Worm (Caenorhabditis elegans) whole organism, young adult: Measurements from ENCODE around the gene nhr-152.
A peak's percentile ranks its signal among the peaks of the same experiment; 100 is the strongest.

Experiments
- B0261.1 ChIP-seq: sonication (generic microtip); optimal IDR thresholded peaks from 2 replicates; lab custom pipeline; 2016; ENCODE audit warnings: mild to moderate bottlenecking, missing genetic modification characterization, moderate library complexity, missing compliant biosample characterization
- F22D6.2 ChIP-seq: sonication (generic microtip); optimal IDR thresholded peaks from 2 replicates; lab custom pipeline; 2016; ENCODE audit warnings: mild to moderate bottlenecking, missing genetic modification characterization, missing compliant biosample characterization
- F37B4.10 ChIP-seq: fragments of 200-800 bp; sonication (Bioruptor generic); IDR thresholded peaks from 2 replicates; pipeline ENCODE4 v1.3.6; 2022; ENCODE audit warnings: missing genetic modification characterization, missing compliant biosample characterization
- F39B2.1 ChIP-seq: fragments of 200-800 bp; sonication (Bioruptor generic); IDR thresholded peaks from 2 replicates; pipeline ENCODE4 v1.3.6; 2022; ENCODE audit warnings: missing genetic modification reagents, missing genetic modification characterization, missing compliant biosample characterization
- F55B11.4 ChIP-seq: sonication (generic microtip); optimal IDR thresholded peaks from 2 replicates; lab custom pipeline; 2016; ENCODE audit warnings: missing compliant biosample characterization, missing genetic modification characterization, borderline replicate concordance; ENCODE audit not compliant: insufficient read depth
- F57A8.1 ChIP-seq: fragments of 200-800 bp; sonication (Bioruptor generic); optimal IDR thresholded peaks from 2 replicates; lab custom pipeline; 2018; ENCODE audit warnings: mild to moderate bottlenecking, missing genetic modification characterization, moderate library complexity, missing compliant biosample characterization
- K11D2.4 ChIP-seq: fragments of 200-800 bp; sonication (Bioruptor generic); IDR thresholded peaks from 2 replicates; pipeline ENCODE4 v1.3.6; 2022; ENCODE audit warnings: missing genetic modification reagents, missing genetic modification characterization, missing compliant biosample characterization
- T26A5.8 ChIP-seq: sonication (generic microtip); optimal IDR thresholded peaks from 2 replicates; lab custom pipeline; 2016; ENCODE audit warnings: missing genetic modification characterization, missing compliant biosample characterization
- Y53G8AR.9 ChIP-seq: fragments of 200-800 bp; sonication (Bioruptor generic); conservative IDR thresholded peaks from 2 replicates; pipeline ENCODE4 v1.3.6; 2022; ENCODE audit warnings: missing genetic modification reagents, missing genetic modification characterization, missing compliant biosample characterization
- Y56A3A.18 ChIP-seq: fragments of 200-800 bp; sonication (Bioruptor generic); IDR thresholded peaks from 2 replicates; pipeline ENCODE4 v1.3.6; 2022; ENCODE audit warnings: missing genetic modification reagents, missing genetic modification characterization, missing compliant biosample characterization
- ZK185.1 ChIP-seq: sonication (generic microtip); optimal IDR thresholded peaks from 2 replicates; lab custom pipeline; 2016; ENCODE audit warnings: mild to moderate bottlenecking, missing genetic modification characterization, missing compliant biosample characterization; ENCODE audit not compliant: poor library complexity, severe bottlenecking
- akir-1 ChIP-seq: fragments of 200-800 bp; sonication (Bioruptor generic); optimal IDR thresholded peaks from 2 replicates; lab custom pipeline; 2018; ENCODE audit warnings: mild to moderate bottlenecking, missing genetic modification characterization, moderate library complexity, missing compliant biosample characterization
- ama-1 ChIP-seq, 3 experiments: fragments of 150-350 bp in 1 of 3; sonication (generic microtip) in 2 of 3; optimal IDR thresholded peaks; 2 replicates each; lab custom pipeline; 2014 to 2018; ENCODE audit warnings: missing biosample characterization in 2 of 3, missing genetic modification characterization in 2 of 3, missing genetic modification reagents in 2 of 3
- aptf-3 ChIP-seq: fragments of 200-800 bp; sonication (Bioruptor generic); IDR thresholded peaks from 2 replicates; pipeline ENCODE4 v1.3.6; 2022; ENCODE audit warnings: missing genetic modification characterization, missing compliant biosample characterization
- attf-3 ChIP-seq: fragments of 200-800 bp; sonication (Bioruptor generic); conservative IDR thresholded peaks from 2 replicates; pipeline ENCODE4 v1.3.6; 2022; ENCODE audit warnings: missing genetic modification reagents, missing genetic modification characterization, missing compliant biosample characterization
- ccch-3 ChIP-seq: fragments of 200-800 bp; sonication (Bioruptor generic); optimal IDR thresholded peaks from 2 replicates; lab custom pipeline; 2018; ENCODE audit warnings: mild to moderate bottlenecking, missing genetic modification characterization, missing compliant biosample characterization
- cebp-1 ChIP-seq, 2 experiments: fragments of 200-800 bp in 1 of 2; sonication (Bioruptor generic) in 1 of 2; sonication (generic microtip) in 1 of 2; IDR thresholded peaks in 1 of 2; optimal IDR thresholded peaks in 1 of 2; 2 replicates each; pipeline versions ENCODE4 v1.3.6 to Lab custom; 2017 to 2022; ENCODE audit warnings: missing compliant biosample characterization in 2 of 2, missing genetic modification characterization in 2 of 2, mild to moderate bottlenecking in 1 of 2, missing genetic modification reagents in 1 of 2, moderate library complexity in 1 of 2
- ceh-27 ChIP-seq: fragments of 200-800 bp; sonication (Bioruptor generic); optimal IDR thresholded peaks from 2 replicates; lab custom pipeline; 2018; ENCODE audit warnings: mild to moderate bottlenecking, missing genetic modification characterization, moderate library complexity, missing compliant biosample characterization
- dpl-1 ChIP-seq: fragments of 150-350 bp; optimal IDR thresholded peaks from 2 replicates; lab custom pipeline; 2014; ENCODE audit warnings: missing biosample characterization, missing genetic modification reagents, missing genetic modification characterization
- efl-1 ChIP-seq: fragments of 150-350 bp; optimal IDR thresholded peaks from 2 replicates; lab custom pipeline; 2014; ENCODE audit warnings: missing biosample characterization, missing genetic modification reagents, missing genetic modification characterization
- egl-18 ChIP-seq: fragments of 200-800 bp; sonication (Bioruptor generic); IDR thresholded peaks from 2 replicates; pipeline ENCODE4 v1.3.6; 2022; ENCODE audit warnings: missing genetic modification reagents, missing genetic modification characterization, missing compliant biosample characterization
- egl-44 ChIP-seq: fragments of 200-800 bp; sonication (Bioruptor generic); IDR thresholded peaks from 2 replicates; pipeline ENCODE4 v1.3.6; 2022; ENCODE audit warnings: missing genetic modification reagents, missing genetic modification characterization, missing compliant biosample characterization
- hlh-12 ChIP-seq: sonication (generic microtip); optimal IDR thresholded peaks from 2 replicates; lab custom pipeline; 2016; ENCODE audit warnings: missing genetic modification characterization, missing compliant biosample characterization
- hmg-20 ChIP-seq: fragments of 200-800 bp; sonication (Bioruptor generic); IDR thresholded peaks from 2 replicates; pipeline ENCODE4 v1.3.6; 2022; ENCODE audit warnings: missing genetic modification reagents, missing genetic modification characterization, missing compliant biosample characterization
- hrde-1 ChIP-seq: sonication (generic microtip); optimal IDR thresholded peaks from 2 replicates; lab custom pipeline; 2016; ENCODE audit warnings: missing genetic modification characterization, mild to moderate bottlenecking, missing compliant biosample characterization, moderate library complexity, missing genotype, missing genetic modification reagents, borderline replicate concordance
- hsf-1 ChIP-seq: fragments of 200-800 bp; sonication (Bioruptor generic); IDR thresholded peaks from 2 replicates; pipeline ENCODE4 v1.3.6; 2022; ENCODE audit warnings: missing genetic modification reagents, missing genetic modification characterization, missing compliant biosample characterization
- lin-26 ChIP-seq: fragments of 200-800 bp; sonication (Bioruptor generic); IDR thresholded peaks from 2 replicates; pipeline ENCODE4 v1.3.6; 2022; ENCODE audit warnings: missing genetic modification reagents, missing genetic modification characterization, missing compliant biosample characterization
- lir-1 ChIP-seq: fragments of 200-800 bp; sonication (Bioruptor generic); conservative IDR thresholded peaks from 2 replicates; pipeline ENCODE4 v1.3.6; 2022; ENCODE audit warnings: missing genetic modification reagents, missing genetic modification characterization, missing compliant biosample characterization
- madf-10 ChIP-seq: sonication (generic microtip); optimal IDR thresholded peaks from 2 replicates; lab custom pipeline; 2016; ENCODE audit warnings: mild to moderate bottlenecking, missing genetic modification characterization, missing compliant biosample characterization
- mes-4 ChIP-seq: sonication (generic microtip); optimal IDR thresholded peaks from 2 replicates; lab custom pipeline; 2016; ENCODE audit warnings: missing genotype, missing genetic modification characterization, missing compliant biosample characterization
- mxl-1 ChIP-seq: sonication (generic microtip); optimal IDR thresholded peaks from 2 replicates; lab custom pipeline; 2016; ENCODE audit warnings: missing genetic modification characterization, missing compliant biosample characterization
- nfya-2 ChIP-seq: fragments of 200-800 bp; sonication (Bioruptor generic); IDR thresholded peaks from 2 replicates; pipeline ENCODE4 v1.3.6; 2022; ENCODE audit warnings: missing genetic modification reagents, missing genetic modification characterization, missing compliant biosample characterization
- nfyb-1 ChIP-seq: fragments of 200-800 bp; sonication (Bioruptor generic); IDR thresholded peaks from 2 replicates; pipeline ENCODE4 v1.3.6; 2022; ENCODE audit warnings: missing genetic modification reagents, missing genetic modification characterization, missing compliant biosample characterization
- nhr-120 ChIP-seq: fragments of 200-800 bp; sonication (Bioruptor generic); IDR thresholded peaks from 2 replicates; pipeline ENCODE4 v1.3.6; 2022; ENCODE audit warnings: missing genetic modification characterization, missing compliant biosample characterization
- nhr-179 ChIP-seq: sonication (generic microtip); optimal IDR thresholded peaks from 2 replicates; lab custom pipeline; 2016; ENCODE audit warnings: mild to moderate bottlenecking, missing genetic modification characterization, missing compliant biosample characterization
- nhr-90 ChIP-seq: sonication (generic microtip); optimal IDR thresholded peaks from 2 replicates; lab custom pipeline; 2016; ENCODE audit warnings: missing genotype, mild to moderate bottlenecking, missing genetic modification characterization, missing compliant biosample characterization
- rpc-1 ChIP-seq, 2 experiments: fragments of 150-350 bp in 1 of 2; sonication (generic microtip) in 1 of 2; optimal IDR thresholded peaks; 2 replicates each; lab custom pipeline; 2014 to 2018; ENCODE audit warnings: missing biosample characterization in 1 of 2, missing genetic modification characterization in 1 of 2, missing genetic modification reagents in 1 of 2, missing genotype in 1 of 2
- sdz-38 ChIP-seq: sonication (generic microtip); optimal IDR thresholded peaks from 2 replicates; lab custom pipeline; 2016; ENCODE audit warnings: missing genotype, missing genetic modification characterization, missing compliant biosample characterization
- sea-2 ChIP-seq: fragments of 200-800 bp; sonication (Bioruptor generic); IDR thresholded peaks from 2 replicates; pipeline ENCODE4 v1.3.6; 2022; ENCODE audit warnings: missing genetic modification characterization, missing compliant biosample characterization
- snpc-4 ChIP-seq, 5 experiments: fragments of 150-350 bp in 1 of 5; sonication (generic microtip) in 4 of 5; optimal IDR thresholded peaks; 2 replicates each; lab custom pipeline; 2014 to 2018; ENCODE audit warnings: missing genetic modification characterization in 5 of 5, missing biosample characterization in 3 of 5, antibody characterized with exemption in 2 of 5, mild to moderate bottlenecking in 2 of 5, missing compliant biosample characterization in 2 of 5, missing genotype in 2 of 5, moderate library complexity in 2 of 5, missing genetic modification reagents in 1 of 5
- somi-1 ChIP-seq: fragments of 200-800 bp; sonication (Bioruptor generic); optimal IDR thresholded peaks from 2 replicates; lab custom pipeline; 2018; ENCODE audit warnings: mild to moderate bottlenecking, missing genetic modification characterization, missing compliant biosample characterization
- sptf-2 ChIP-seq: fragments of 200-800 bp; sonication (Bioruptor generic); optimal IDR thresholded peaks from 2 replicates; lab custom pipeline; 2018; ENCODE audit warnings: mild to moderate bottlenecking, missing genetic modification characterization, missing compliant biosample characterization
- tlf-1 ChIP-seq: fragments of 200-800 bp; sonication (Bioruptor generic); optimal IDR thresholded peaks from 2 replicates; lab custom pipeline; 2018; ENCODE audit warnings: mild to moderate bottlenecking, missing genetic modification characterization, missing compliant biosample characterization
- unc-130 ChIP-seq: sonication (generic microtip); optimal IDR thresholded peaks from 2 replicates; lab custom pipeline; 2016; ENCODE audit warnings: missing genetic modification reagents, missing genetic modification characterization, missing compliant biosample characterization
- unc-62 ChIP-seq: fragments of 150-350 bp; optimal IDR thresholded peaks from 2 replicates; lab custom pipeline; 2014; ENCODE audit warnings: missing biosample characterization, missing genetic modification reagents, missing genetic modification characterization
- zfh-2 ChIP-seq: fragments of 200-800 bp; sonication (Bioruptor generic); conservative IDR thresholded peaks from 2 replicates; pipeline ENCODE4 v1.3.6; 2022; ENCODE audit warnings: missing genetic modification reagents, missing genetic modification characterization, missing compliant biosample characterization
- ztf-26 ChIP-seq: sonication (generic microtip); optimal IDR thresholded peaks from 2 replicates; lab custom pipeline; 2017; ENCODE audit warnings: missing genetic modification characterization, missing compliant biosample characterization
- ztf-6 ChIP-seq: fragments of 200-800 bp; sonication (Bioruptor generic); IDR thresholded peaks from 2 replicates; pipeline ENCODE4 v1.3.6; 2022; ENCODE audit warnings: missing genetic modification reagents, missing genetic modification characterization, missing compliant biosample characterization

Gene nhr-152

ce11 chrV:7730488-7730887, 44.3 kb downstream of the nhr-152 start (continued):
- TF ChIP-seq F57A8.1 (no peak), ZK185.1 (no peak), Y56A3A.18 (GFP tag; lab: Robert Waterston, UW) (no peak), hrde-1 (tag; lab: Kevin White, UChicago) (no peak), ztf-6 (no peak), K11D2.4 (no peak), tlf-1 (no peak), ztf-26 (tag; lab: Kevin White, UChicago) (no peak), nhr-120 (GFP tag; lab: Robert Waterston, UW) (no peak), B0261.1 (tag; lab: Kevin White, UChicago) (peak; percentile 76), sptf-2 (no peak), dpl-1 (no peak), F55B11.4 (tag; lab: Kevin White, UChicago) (no peak), madf-10 (tag; lab: Kevin White, UChicago) (peak; percentile 0), unc-62 (no peak), hsf-1 (GFP tag; lab: Robert Waterston, UW) (peak; percentile 57; the same call in 1 of the 2 replicates), Y53G8AR.9 (no peak), nfya-2 (GFP tag; lab: Robert Waterston, UW) (no peak), ama-1 (optimal IDR thresholded peaks at IDR 0.05; lab: Kevin White, UChicago) (no peak), ama-1 (GFP tag; optimal IDR thresholded peaks at IDR 0.05; lab: Kevin White, UChicago) (peak in 1 of 2 experiments; percentile 50), T26A5.8 (tag; lab: Kevin White, UChicago) (no peak), nfyb-1 (GFP tag; lab: Robert Waterston, UW) (peak; percentile 53; the same call in 1 of the 2 replicates), ccch-3 (GFP tag; lab: Kevin White, UChicago) (no peak), ceh-27 (GFP tag; lab: Kevin White, UChicago) (peak; percentile 22), somi-1 (GFP tag; lab: Kevin White, UChicago) (peak; percentile 23), F37B4.10 (GFP tag; lab: Robert Waterston, UW) (no peak), egl-18 (GFP tag; lab: Robert Waterston, UW) (no peak), F22D6.2 (no peak), zfh-2 (GFP tag; lab: Robert Waterston, UW) (no peak), cebp-1 (GFP tag; IDR thresholded peaks at IDR 0.05; lab: Robert Waterston, UW) (no peak), cebp-1 (tag; optimal IDR thresholded peaks at IDR 0.05; lab: Kevin White, UChicago) (peak; percentile 47), egl-44 (no peak), mxl-1 (tag; lab: Kevin White, UChicago) (no peak), rpc-1 (optimal IDR thresholded peaks at IDR 0.05; lab: Kevin White, UChicago) (peak; percentile 54), rpc-1 (tag; optimal IDR thresholded peaks at IDR 0.05; lab: Kevin White, UChicago) (peak; percentile 74), sea-2 (GFP tag; lab: Robert Waterston, UW) (no peak), nhr-90 (tag; lab: Kevin White, UChicago) (peak; percentile 35), unc-130 (GFP tag; lab: Kevin White, UChicago) (no peak), akir-1 (GFP tag; lab: Kevin White, UChicago) (no peak), sdz-38 (tag; lab: Kevin White, UChicago) (no peak), mes-4 (tag; lab: Kevin White, UChicago) (no peak), F39B2.1 (GFP tag; lab: Robert Waterston, UW) (no peak), lir-1 (no peak), nhr-179 (no peak), snpc-4 (GFP tag; optimal IDR thresholded peaks at IDR 0.05; lab: Kevin White, UChicago) (peak; percentile 27), snpc-4 (tag; optimal IDR thresholded peaks at IDR 0.05; lab: Kevin White, UChicago) (peak in 1 of 4 experiments; percentile 52), lin-26 (GFP tag; lab: Robert Waterston, UW) (peak; percentile 52; the same call in 1 of the 2 replicates), hlh-12 (no peak), hmg-20 (no peak), efl-1 (no peak), aptf-3 (GFP tag; lab: Robert Waterston, UW) (no peak), attf-3 (GFP tag; lab: Robert Waterston, UW) (no peak)
